Worm (Caenorhabditis elegans) whole organism, L4 larva: Measurements from ENCODE around the gene str-177.
A peak's percentile ranks its signal among the peaks of the same experiment; 100 is the strongest.

Experiments used
- D1046.2 ChIP-seq: fragments of 200-800 bp; sonication (Bioruptor generic); IDR thresholded peaks from 2 replicates; pipeline ENCODE4 v1.3.6; 2022; ENCODE audit warnings: missing genetic modification characterization, missing compliant biosample characterization
- F49E8.2 ChIP-seq: sonication (generic microtip); optimal IDR thresholded peaks from 2 replicates; lab custom pipeline; 2016; ENCODE audit warnings: missing compliant biosample characterization, mild to moderate bottlenecking, missing genetic modification characterization, borderline replicate concordance
- R02D3.7 ChIP-seq: fragments of 150-350 bp; sonication (generic microtip); optimal IDR thresholded peaks from 3 replicates; lab custom pipeline; 2014; ENCODE audit warnings: missing biosample characterization, missing genetic modification characterization
- T26A8.4 ChIP-seq: fragments of 200-800 bp; sonication (Bioruptor generic); IDR thresholded peaks from 2 replicates; pipeline ENCODE4 v1.3.6; 2022; ENCODE audit warnings: missing genetic modification characterization, missing compliant biosample characterization
- aha-1 ChIP-seq: fragments of 150-350 bp; peaks from one replicate; lab custom pipeline; 2014; ENCODE audit warnings: missing biosample characterization, missing genetic modification characterization
- aly-2 ChIP-seq: sonication (generic microtip); optimal IDR thresholded peaks from 2 replicates; lab custom pipeline; 2018; ENCODE audit warnings: missing biosample characterization, missing genetic modification characterization
- ama-1 ChIP-seq: fragments of 150-350 bp; optimal IDR thresholded peaks from 2 replicates; lab custom pipeline; 2014; ENCODE audit warnings: inconsistent platforms, mixed read lengths
- ceh-82 ChIP-seq: sonication (generic microtip); optimal IDR thresholded peaks from 2 replicates; lab custom pipeline; 2017; ENCODE audit warnings: missing biosample characterization, missing genetic modification characterization
- ces-1 ChIP-seq: fragments of 150-350 bp; sonication (generic microtip); optimal IDR thresholded peaks from 4 replicates; lab custom pipeline; 2014; ENCODE audit warnings: missing biosample characterization, missing genetic modification reagents, missing genetic modification characterization
- daf-19 ChIP-seq: fragments of 200-800 bp; sonication (Bioruptor generic); conservative IDR thresholded peaks from 2 replicates; pipeline ENCODE4 v1.3.6; 2022; ENCODE audit warnings: missing genetic modification characterization, missing compliant biosample characterization
- daf-8 ChIP-seq: fragments of 200-800 bp; sonication (Bioruptor generic); IDR thresholded peaks from 2 replicates; pipeline ENCODE4 v1.3.6; 2022; ENCODE audit warnings: missing genetic modification characterization, missing compliant biosample characterization
- dmd-8 ChIP-seq: fragments of 200-800 bp; sonication (Bioruptor generic); IDR thresholded peaks from 2 replicates; pipeline ENCODE4 v1.3.6; 2022; ENCODE audit warnings: missing genetic modification characterization, missing compliant biosample characterization
- dmd-9 ChIP-seq: fragments of 200-800 bp; sonication (Bioruptor generic); IDR thresholded peaks from 2 replicates; pipeline ENCODE4 v1.3.6; 2022; ENCODE audit warnings: missing genetic modification reagents, missing genetic modification characterization, missing compliant biosample characterization
- dpl-1 ChIP-seq: fragments of 150-350 bp; optimal IDR thresholded peaks from 2 replicates; lab custom pipeline; 2014; ENCODE audit warnings: missing biosample characterization, missing genetic modification reagents, missing genetic modification characterization
- duxl-1 ChIP-seq: sonication (generic microtip); optimal IDR thresholded peaks from 2 replicates; lab custom pipeline; 2016; ENCODE audit warnings: mild to moderate bottlenecking, missing genetic modification characterization, moderate library complexity, missing compliant biosample characterization; ENCODE audit not compliant: poor library complexity
- dve-1 ChIP-seq: sonication (generic microtip); optimal IDR thresholded peaks from 2 replicates; lab custom pipeline; 2017; ENCODE audit warnings: antibody characterized with exemption, mild to moderate bottlenecking, missing genetic modification characterization, missing compliant biosample characterization; ENCODE audit not compliant: insufficient read depth
- egl-43 ChIP-seq: fragments of 200-800 bp; sonication (Bioruptor generic); IDR thresholded peaks from 2 replicates; pipeline ENCODE4 v1.3.6; 2022; ENCODE audit warnings: missing genetic modification reagents, missing genetic modification characterization, missing compliant biosample characterization
- hlh-11 ChIP-seq: fragments of 200-800 bp; sonication (Bioruptor generic); optimal IDR thresholded peaks from 2 replicates; lab custom pipeline; 2018; ENCODE audit warnings: mild to moderate bottlenecking, missing genetic modification characterization, missing compliant biosample characterization
- hlh-30 ChIP-seq: sonication (generic microtip); optimal IDR thresholded peaks from 2 replicates; lab custom pipeline; 2017; ENCODE audit warnings: antibody characterized with exemption, mild to moderate bottlenecking, missing genetic modification characterization, missing compliant biosample characterization; ENCODE audit not compliant: insufficient read depth
- jun-1 ChIP-seq: fragments of 150-350 bp; optimal IDR thresholded peaks from 2 replicates; lab custom pipeline; 2014; ENCODE audit warnings: missing biosample characterization, missing genetic modification reagents, missing genetic modification characterization
- lim-7 ChIP-seq: fragments of 200-800 bp; sonication (Bioruptor generic); IDR thresholded peaks from 2 replicates; pipeline ENCODE4 v1.3.6; 2022; ENCODE audit warnings: missing genetic modification characterization, missing compliant biosample characterization
- lin-38 ChIP-seq: fragments of 200-800 bp; sonication (Bioruptor generic); IDR thresholded peaks from 2 replicates; pipeline ENCODE4 v1.3.6; 2022; ENCODE audit warnings: missing genetic modification reagents, missing genetic modification characterization, missing compliant biosample characterization
- lsy-2 ChIP-seq, 2 experiments: fragments of 150-350 bp in 1 of 2; sonication (generic microtip) in 1 of 2; optimal IDR thresholded peaks; 2 replicates each; lab custom pipeline; 2014 to 2017; ENCODE audit warnings: missing biosample characterization in 2 of 2, missing genetic modification characterization in 2 of 2
- madf-9 ChIP-seq: fragments of 200-800 bp; sonication (Bioruptor generic); conservative IDR thresholded peaks from 2 replicates; pipeline ENCODE4 v1.3.6; 2022; ENCODE audit warnings: missing genetic modification reagents, missing genetic modification characterization, missing compliant biosample characterization
- mep-1 ChIP-seq: fragments of 150-350 bp; sonication (generic microtip); optimal IDR thresholded peaks from 3 replicates; lab custom pipeline; 2014; ENCODE audit warnings: missing biosample characterization, missing genetic modification characterization
- mes-2 ChIP-seq: sonication (generic microtip); optimal IDR thresholded peaks from 2 replicates; lab custom pipeline; 2016; ENCODE audit warnings: missing genotype, mild to moderate bottlenecking, missing genetic modification characterization, missing compliant biosample characterization; ENCODE audit not compliant: poor library complexity, severe bottlenecking
- mxl-3 ChIP-seq: fragments of 200-800 bp; sonication (Bioruptor generic); optimal IDR thresholded peaks from 2 replicates; lab custom pipeline; 2018; ENCODE audit warnings: mild to moderate bottlenecking, missing genetic modification characterization, missing compliant biosample characterization
- nhr-102 ChIP-seq: sonication (generic microtip); optimal IDR thresholded peaks from 2 replicates; lab custom pipeline; 2016; ENCODE audit warnings: mild to moderate bottlenecking, missing genetic modification characterization, moderate library complexity, missing compliant biosample characterization
- nhr-28 ChIP-seq: fragments of 150-350 bp; optimal IDR thresholded peaks from 2 replicates; lab custom pipeline; 2014; ENCODE audit warnings: missing biosample characterization, missing genetic modification characterization
- nhr-41 ChIP-seq: fragments of 200-800 bp; sonication (Bioruptor generic); IDR thresholded peaks from 2 replicates; pipeline ENCODE4 v1.3.6; 2022; ENCODE audit warnings: missing genetic modification reagents, missing genetic modification characterization, missing compliant biosample characterization
- nhr-6 ChIP-seq: fragments of 150-350 bp; optimal IDR thresholded peaks from 2 replicates; lab custom pipeline; 2014; ENCODE audit warnings: missing biosample characterization, missing genetic modification characterization
- pqm-1 ChIP-seq: sonication (generic microtip); optimal IDR thresholded peaks from 2 replicates; lab custom pipeline; 2017; ENCODE audit warnings: missing biosample characterization, missing genetic modification characterization
- rbr-2 ChIP-seq: sonication (generic microtip); optimal IDR thresholded peaks from 2 replicates; lab custom pipeline; 2016; ENCODE audit warnings: missing genotype, missing genetic modification characterization, missing compliant biosample characterization
- sdz-12 ChIP-seq: fragments of 200-800 bp; sonication (Bioruptor generic); optimal IDR thresholded peaks from 2 replicates; lab custom pipeline; 2018; ENCODE audit warnings: mild to moderate bottlenecking, missing genetic modification characterization, missing compliant biosample characterization
- set-16 ChIP-seq: fragments of 200-800 bp; sonication (Bioruptor generic); IDR thresholded peaks from 2 replicates; pipeline ENCODE4 v1.3.6; 2022; ENCODE audit warnings: missing genetic modification reagents, missing genetic modification characterization, missing compliant biosample characterization
- spr-1 ChIP-seq: sonication (generic microtip); optimal IDR thresholded peaks from 2 replicates; lab custom pipeline; 2016; ENCODE audit warnings: mild to moderate bottlenecking, missing genetic modification characterization, missing compliant biosample characterization
- tag-97 ChIP-seq: fragments of 200-800 bp; sonication (Bioruptor generic); IDR thresholded peaks from 2 replicates; pipeline ENCODE4 v1.3.6; 2022; ENCODE audit warnings: missing genetic modification characterization, missing compliant biosample characterization
- unc-130 ChIP-seq: sonication (generic microtip); optimal IDR thresholded peaks from 2 replicates; lab custom pipeline; 2016; ENCODE audit warnings: missing genetic modification reagents, missing genetic modification characterization, missing compliant biosample characterization
- unc-39 ChIP-seq: sonication (generic microtip); optimal IDR thresholded peaks from 2 replicates; lab custom pipeline; 2017; ENCODE audit warnings: missing biosample characterization, missing genetic modification characterization
- unc-62 ChIP-seq, 3 experiments: fragments of 150-350 bp in 1 of 3; sonication (generic microtip); optimal IDR thresholded peaks in 2 of 3; peaks in 1 of 3; 1 replicate in 1 of 3; 2 replicates in 2 of 3; lab custom pipeline; 2014 to 2017; ENCODE audit warnings: missing biosample characterization in 3 of 3, missing genetic modification characterization in 3 of 3, missing genetic modification reagents in 3 of 3, missing genotype in 1 of 3
- zfp-3 ChIP-seq: fragments of 200-800 bp; sonication (Bioruptor generic); conservative IDR thresholded peaks from 2 replicates; pipeline ENCODE4 v1.3.6; 2022; ENCODE audit warnings: missing genetic modification reagents, missing genetic modification characterization, missing compliant biosample characterization

Gene str-177

DNA sequence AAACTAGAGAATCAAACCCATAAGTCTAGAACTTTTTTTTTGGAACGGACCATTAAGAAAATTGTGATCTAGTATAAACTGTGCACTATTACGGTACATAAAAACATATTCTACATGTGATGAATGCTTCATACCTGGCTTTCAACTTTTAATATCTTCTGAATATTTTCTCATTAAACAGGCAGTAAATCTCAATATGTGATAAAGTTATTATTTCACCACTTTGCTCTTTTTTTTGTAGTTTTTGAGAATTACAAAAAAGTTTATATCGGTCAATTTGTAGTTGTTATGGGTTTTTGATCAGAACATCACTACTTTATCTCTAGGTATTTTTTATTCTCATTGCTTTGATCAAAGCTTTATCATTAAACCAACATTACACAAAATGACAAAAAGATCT, 25.6 kb upstream of the str-177 start:
- no peak for TF ChIP-seq dmd-8
- no peak for TF ChIP-seq mes-2
- no peak for TF ChIP-seq nhr-102 (tag; lab: Kevin White, UChicago)
- TF ChIP-seq aha-1 (tag; lab: Kevin White, UChicago): peak; percentile 95
- TF ChIP-seq, all 104 proteins: peak for 1

- TF ChIP-seq egl-43 (peak; percentile 38; the same call in 1 of the 2 replicates), spr-1 (tag; lab: Kevin White, UChicago) (no peak), pqm-1 (tag; lab: Kevin White, UChicago) (no peak), dpl-1 (no peak), dmd-9 (GFP tag; lab: Robert Waterston, UW) (no peak), mes-2 (no peak), ces-1 (no peak), tag-97 (GFP tag; lab: Robert Waterston, UW) (no peak), R02D3.7 (tag; lab: Kevin White, UChicago) (no peak), lim-7 (no peak), mep-1 (tag; lab: Kevin White, UChicago) (no peak), dve-1 (no peak), T26A8.4 (GFP tag; lab: Robert Waterston, UW) (no peak), sdz-12 (GFP tag; lab: Kevin White, UChicago) (no peak), mxl-3 (GFP tag; lab: Kevin White, UChicago) (no peak), aly-2 (tag; lab: Kevin White, UChicago) (no peak), set-16 (GFP tag; lab: Robert Waterston, UW) (peak; percentile 72; the same call in 1 of the 2 replicates)
These were observed 24.0 kb upstream of the str-177 start for ce11 chrV:9222819-9223218.

DNA sequence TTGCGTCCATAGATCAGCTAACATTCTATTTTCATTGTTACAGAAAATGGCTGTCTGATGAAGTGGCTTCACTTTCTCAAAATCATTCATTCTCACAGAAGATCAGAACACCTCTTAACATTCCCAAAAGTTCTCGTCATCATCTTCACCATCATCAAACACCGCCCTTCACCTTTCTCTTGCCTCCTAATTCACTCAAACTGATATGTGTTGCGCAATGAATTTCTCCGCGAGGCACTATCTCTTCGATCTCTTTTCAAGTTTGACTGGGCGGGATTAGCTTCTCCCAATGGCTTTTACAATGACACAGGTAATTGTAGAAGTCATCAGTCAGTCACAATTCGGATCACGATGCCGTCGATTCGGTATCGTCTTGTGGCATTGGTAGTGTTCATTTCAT, 22.8 kb upstream of the str-177 start, which contains the start of gene grd-6:
Gene grd-6, plus strand, starts transcription at position 301 of the 400 bp plus-strand sequence.
- no peak for TF ChIP-seq dmd-8
- TF ChIP-seq F49E8.2 (tag; lab: Kevin White, UChicago): no peak
- no peak for TF ChIP-seq duxl-1 (tag; lab: Kevin White, UChicago)
- TF ChIP-seq pqm-1 (tag; lab: Kevin White, UChicago): no peak
- no peak for TF ChIP-seq ama-1
- no peak for TF ChIP-seq unc-39 (tag; lab: Kevin White, UChicago)

ce11 chrV:9220444-9220843, 21.7 kb upstream of the str-177 start:
- TF ChIP-seq unc-62 (GFP tag; optimal IDR thresholded peaks at IDR 0.05 in 1 of 2; lab: Kevin White, UChicago) (peak in 1 of 2 experiments; percentile 6), unc-62 (tag; optimal IDR thresholded peaks at IDR 0.05; lab: Kevin White, UChicago) (no peak), madf-9 (GFP tag; lab: Robert Waterston, UW) (no peak), nhr-28 (tag; lab: Kevin White, UChicago) (peak; percentile 37), ceh-82 (tag; lab: Kevin White, UChicago) (no peak), mes-2 (peak; percentile 72), jun-1 (tag; lab: Kevin White, UChicago) (no peak), lin-38 (peak; percentile 92), hlh-30 (peak; percentile 69), ces-1 (no peak), ama-1 (peak; percentile 8), nhr-41 (GFP tag; lab: Robert Waterston, UW) (no peak), zfp-3 (no peak), mep-1 (tag; lab: Kevin White, UChicago) (peak; percentile 39), aly-2 (tag; lab: Kevin White, UChicago) (no peak), nhr-6 (tag; lab: Kevin White, UChicago) (peak; percentile 64), D1046.2 (GFP tag; lab: Robert Waterston, UW) (no peak), lsy-2 (tag; optimal IDR thresholded peaks at IDR 0.05; lab: Kevin White, UChicago) (peak in 1 of 2 experiments; percentile 51), unc-39 (tag; lab: Kevin White, UChicago) (no peak), dpl-1 (peak; percentile 80), hlh-11 (tag; lab: Kevin White, UChicago) (peak; percentile 16), daf-8 (GFP tag; lab: Robert Waterston, UW) (no peak), rbr-2 (peak; percentile 27), unc-130 (peak; percentile 15), daf-19 (GFP tag; lab: Robert Waterston, UW) (no peak)
